Worm (Caenorhabditis elegans) whole organism, mixed stage, embryonic: ENCODE results near the gene C06C3.3.

Source experiments
- bed-3 ChIP-seq: fragments of 200-800 bp; sonication (Bioruptor generic); optimal IDR thresholded peaks from 3 replicates; lab custom pipeline; 2018; ENCODE audit warnings: mild to moderate bottlenecking, missing genetic modification characterization, moderate library complexity, missing compliant biosample characterization
- ceh-83 ChIP-seq: fragments of 200-800 bp; sonication (Bioruptor generic); optimal IDR thresholded peaks from 2 replicates; lab custom pipeline; 2018; ENCODE audit warnings: mild to moderate bottlenecking, missing genetic modification characterization, missing compliant biosample characterization
- ces-1 ChIP-seq: fragments of 150-350 bp; optimal IDR thresholded peaks from 2 replicates; lab custom pipeline; 2014; ENCODE audit warnings: missing biosample characterization, missing genetic modification reagents, missing genetic modification characterization
- cnd-1 ChIP-seq: fragments of 200-800 bp; sonication (Bioruptor generic); optimal IDR thresholded peaks from 2 replicates; lab custom pipeline; 2018; ENCODE audit warnings: mild to moderate bottlenecking, missing genetic modification characterization, missing compliant biosample characterization
- lsy-2 ChIP-seq: fragments of 150-350 bp; optimal IDR thresholded peaks from 2 replicates; lab custom pipeline; 2014; ENCODE audit warnings: missing biosample characterization, missing genetic modification characterization
- snpc-4 ChIP-seq: fragments of 150-350 bp; optimal IDR thresholded peaks from 2 replicates; lab custom pipeline; 2014; ENCODE audit warnings: missing biosample characterization, missing genetic modification characterization

DNA sequence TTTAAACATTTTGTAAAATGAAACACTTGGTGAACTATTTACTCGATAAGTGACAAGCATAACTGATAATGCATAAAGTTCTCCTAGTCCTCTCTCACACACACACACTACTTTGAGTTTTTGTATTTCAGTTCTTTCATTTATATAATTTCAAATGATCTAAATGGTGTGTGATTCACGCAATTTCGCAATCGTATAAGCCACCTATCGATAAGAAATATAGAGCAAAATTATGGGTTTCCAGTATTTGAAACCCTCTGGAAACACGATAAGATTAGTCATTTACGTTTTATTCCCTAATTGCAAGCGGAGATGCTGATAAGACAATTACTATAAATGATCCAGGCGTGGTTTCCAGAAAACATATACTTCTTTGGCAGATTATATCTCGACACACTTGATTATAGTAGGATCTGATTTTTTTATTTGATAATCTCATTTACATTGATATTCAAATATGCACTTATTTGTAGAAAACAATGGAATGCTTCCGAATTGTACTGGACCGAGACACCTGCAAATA is 39.9 kb upstream of the C06C3.3 start, which contains the start of gene arrd-3:
- TF ChIP-seq snpc-4 (tag; lab: Kevin White, UChicago), result no peak
- no peak for TF ChIP-seq ces-1 (GFP tag; lab: Kevin White, UChicago)
- TF ChIP-seq lsy-2 (tag; lab: Kevin White, UChicago), result no peak
- no peak for TF ChIP-seq ceh-83 (GFP tag; lab: Kevin White, UChicago)
- no peak for TF ChIP-seq bed-3 (GFP tag; lab: Kevin White, UChicago)
- TF ChIP-seq cnd-1, result no peak
